Worm (Caenorhabditis elegans): Measurements from ENCODE around the gene F55H2.7.
A peak's percentile ranks its signal among the peaks of the same experiment; 100 is the strongest.

The F55H2.7 gene

DNA sequence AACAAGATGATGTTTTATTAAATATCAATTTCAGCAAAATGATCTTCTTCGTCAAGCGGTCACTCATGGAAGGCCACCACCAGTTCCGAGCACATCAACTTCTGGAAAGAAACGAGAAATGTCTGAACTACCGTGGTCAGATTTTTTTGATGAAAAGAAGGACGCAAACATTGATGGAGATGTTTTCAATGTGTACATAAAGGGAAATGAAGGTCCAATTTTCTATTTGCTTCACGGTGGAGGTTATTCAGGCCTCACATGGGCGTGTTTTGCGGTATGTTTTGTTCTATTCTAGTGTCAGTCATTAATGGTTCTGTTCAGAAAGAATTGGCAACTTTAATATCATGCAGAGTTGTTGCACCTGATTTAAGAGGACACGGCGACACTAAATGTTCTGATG, 50.2 kb downstream of the F55H2.7 start, which contains the start of gene B0464.6:
Gene B0464.6, minus strand, starts transcription at position 101 of the 400 bp plus-strand sequence.
- no peak for TF ChIP-seq atf-7 (tag; optimal IDR thresholded peaks at IDR 0.05)
- no peak for TF ChIP-seq nhr-179 (tag; optimal IDR thresholded peaks at IDR 0.05)
- no peak for TF ChIP-seq ets-4 (GFP tag; optimal IDR thresholded peaks at IDR 0.05)
- TF ChIP-seq ztf-6 (GFP tag; IDR thresholded peaks at IDR 0.05) = no peak
- no peak for TF ChIP-seq B0019.2 (GFP tag; conservative IDR thresholded peaks at IDR 0.05)
- TF ChIP-seq sptf-2 (GFP tag; optimal IDR thresholded peaks at IDR 0.05) = no peak
- TF ChIP-seq pbrm-1 (GFP tag; IDR thresholded peaks at IDR 0.05) = no peak
- no peak for TF ChIP-seq F23B12.7 (tag; optimal IDR thresholded peaks at IDR 0.05; ENCODE audit: insufficient read depth)
- TF ChIP-seq ceh-27 (GFP tag; optimal IDR thresholded peaks at IDR 0.05) = no peak
- no peak for TF ChIP-seq ceh-40 (GFP tag; IDR thresholded peaks at IDR 0.05)
- TF ChIP-seq ceh-58 (GFP tag; IDR thresholded peaks at IDR 0.05) = no peak
- TF ChIP-seq zfh-2 (GFP tag; conservative IDR thresholded peaks at IDR 0.05) = no peak
- no peak for TF ChIP-seq attf-6 (GFP tag; IDR thresholded peaks at IDR 0.05)
- no peak for TF ChIP-seq ZK185.1 (tag; optimal IDR thresholded peaks at IDR 0.05; ENCODE audit: poor library complexity, severe bottlenecking)

DNA sequence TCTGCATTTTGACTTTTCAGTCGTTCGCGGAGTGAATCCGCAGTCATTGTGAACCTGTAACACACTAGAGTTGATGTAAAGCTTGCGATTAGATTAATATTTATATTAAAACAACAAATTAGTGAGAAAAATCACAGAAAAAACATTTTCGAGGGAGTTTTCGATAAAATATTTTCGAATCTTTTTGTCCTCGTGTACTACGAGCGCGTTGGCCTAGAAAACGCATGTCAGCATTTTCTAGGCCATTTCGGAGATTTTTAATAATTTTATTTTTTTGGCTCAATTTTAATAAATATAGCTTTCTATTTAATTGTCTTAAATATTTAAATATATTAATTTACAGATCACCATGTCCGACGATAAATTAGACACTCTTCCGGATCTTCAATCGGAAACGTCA, 50.6 kb downstream of the F55H2.7 start, which contains the start of gene B0464.9:
Gene B0464.9, plus strand, starts transcription at position 344 of the 400 bp plus-strand sequence.
- TF ChIP-seq tlf-1 (GFP tag; optimal IDR thresholded peaks at IDR 0.05) = no peak
- TF ChIP-seq snpc-1.1 (tag; optimal IDR thresholded peaks at IDR 0.05; ENCODE audit: insufficient read depth) = no peak
- TF ChIP-seq let-607 (tag; optimal IDR thresholded peaks at IDR 0.05) = peak in 1 of 2 experiments; percentile 50
- no peak for TF ChIP-seq cebp-1 (GFP tag; IDR thresholded peaks at IDR 0.05)
- peak; percentile 22 for TF ChIP-seq cebp-1 (tag; optimal IDR thresholded peaks at IDR 0.05)
- peak; percentile 24 for TF ChIP-seq madf-10 (tag; optimal IDR thresholded peaks at IDR 0.05)
- no peak for TF ChIP-seq ztf-25 (GFP tag; IDR thresholded peaks at IDR 0.05)
- no peak for TF ChIP-seq repo-1 (tag; optimal IDR thresholded peaks at IDR 0.05)
- TF ChIP-seq madf-6 (GFP tag; IDR thresholded peaks at IDR 0.05) = peak; percentile 41; the same call in 1 of the 2 replicates
- 0 out of 2 replicates have a peak, but pooled peaks have one; percentile 9 for TF ChIP-seq dox-1 (GFP tag; IDR thresholded peaks at IDR 0.05)
- TF ChIP-seq lsl-1 (GFP tag; optimal IDR thresholded peaks at IDR 0.05) = peak; percentile 24
- peak in 1 of 3 experiments; percentile 45 for TF ChIP-seq lin-35 (GFP tag; optimal IDR thresholded peaks at IDR 0.05)
- no peak for TF ChIP-seq unc-62 (GFP tag; optimal IDR thresholded peaks at IDR 0.05)
- peak; percentile 9 for TF ChIP-seq hrde-1 (tag; optimal IDR thresholded peaks at IDR 0.05; ENCODE audit: borderline replicate concordance)
- TF ChIP-seq lsy-27 (tag; optimal IDR thresholded peaks at IDR 0.05; ENCODE audit: borderline replicate concordance, insufficient read depth) = no peak
- TF ChIP-seq ceh-27 (GFP tag; optimal IDR thresholded peaks at IDR 0.05) = peak; percentile 42
- TF ChIP-seq hmg-1.2 (GFP tag; IDR thresholded peaks at IDR 0.05) = no peak
- no peak for TF ChIP-seq tbx-9 (tag; optimal IDR thresholded peaks at IDR 0.05; ENCODE audit: borderline replicate concordance)
- TF ChIP-seq snpc-4 (GFP tag; optimal IDR thresholded peaks at IDR 0.05) = no peak
- peak in 1 of 4 experiments; percentile 36 for TF ChIP-seq snpc-4 (tag; optimal IDR thresholded peaks at IDR 0.05)
- peak; percentile 33 for TF ChIP-seq lin-40 (tag; optimal IDR thresholded peaks at IDR 0.05)
- peak; percentile 70 for TF ChIP-seq unc-130 (GFP tag; optimal IDR thresholded peaks at IDR 0.05)
- TF ChIP-seq K12H6.12 (tag; optimal IDR thresholded peaks at IDR 0.05) = peak; percentile 8
- TF ChIP-seq ZK185.1 (tag; optimal IDR thresholded peaks at IDR 0.05; ENCODE audit: poor library complexity, severe bottlenecking) = peak; percentile 84
- TF ChIP-seq F39B2.1 (GFP tag; IDR thresholded peaks at IDR 0.05) = no peak
- no peak for TF ChIP-seq efl-1 (GFP tag; optimal IDR thresholded peaks at IDR 0.05)
- TF ChIP-seq ztf-26 (tag; optimal IDR thresholded peaks at IDR 0.05) = no peak
- TF ChIP-seq bed-2 (GFP tag; IDR thresholded peaks at IDR 0.05) = no peak
- no peak for TF ChIP-seq lir-1 (GFP tag; conservative IDR thresholded peaks at IDR 0.05)
- no peak; the same call in 1 of the 2 replicates for TF ChIP-seq F33H1.4 (GFP tag; IDR thresholded peaks at IDR 0.05)
- no peak for TF ChIP-seq pbrm-1 (GFP tag; IDR thresholded peaks at IDR 0.05)
- no peak for TF ChIP-seq Y79H2A.3 (GFP tag; conservative IDR thresholded peaks at IDR 0.05)
- peak; percentile 75 for TF ChIP-seq mcd-1 (GFP tag; IDR thresholded peaks at IDR 0.05)
- peak; percentile 46 for TF ChIP-seq lin-54 (GFP tag; optimal IDR thresholded peaks at IDR 0.05)
- TF ChIP-seq somi-1 (GFP tag; optimal IDR thresholded peaks at IDR 0.05) = no peak
